Fruit fly (Drosophila melanogaster): ENCODE data around the gene Traf6.
A peak's percentile ranks its signal among the peaks of the same experiment; 100 is the strongest.

Gene Traf6

dm6 chrX:8115717-8116311 is 41.4 kb downstream of the Traf6 start, which contains the start of gene Gclc (continued):
- TF ChIP-seq Gug (GFP tag; IDR thresholded peaks at IDR 0.05) (no peak), otp (GFP tag; IDR thresholded peaks at IDR 0.05) (no peak), ase (GFP tag; IDR thresholded peaks at IDR 0.05) (no peak), CG8478 (optimal IDR thresholded peaks at IDR 0.05) (no peak), HLH54F (GFP tag; optimal IDR thresholded peaks at IDR 0.05) (no peak), pho (GFP tag; optimal IDR thresholded peaks at IDR 0.05) (no peak), Trl (optimal IDR thresholded peaks at IDR 0.05) (no peak), Trl (GFP tag; optimal IDR thresholded peaks at IDR 0.05) (no peak), zfh2 (GFP tag; optimal IDR thresholded peaks at IDR 0.05) (no peak), CG3847 (GFP tag; IDR thresholded peaks at IDR 0.05) (0 out of 2 replicates have a peak, but pooled peaks have one; percentile 30), CG16863 (GFP tag; optimal IDR thresholded peaks at IDR 0.05) (no peak), dm (GFP tag; optimal IDR thresholded peaks at IDR 0.05) (peak; percentile 81), eyg (GFP tag; optimal IDR thresholded peaks at IDR 0.05) (no peak), knrl (GFP tag; IDR thresholded peaks at IDR 0.05; ENCODE audit: partially characterized antibody) (peak; percentile 45; the same call in 2 of the 3 replicates), slbo (GFP tag; IDR thresholded peaks at IDR 0.05) (no peak), Hmr (GFP tag; optimal IDR thresholded peaks at IDR 0.05) (peak; percentile 50), CG10366 (GFP tag; IDR thresholded peaks at IDR 0.05) (no peak), CG14014 (GFP tag; IDR thresholded peaks at IDR 0.05) (no peak), MBD-R2 (GFP tag; IDR thresholded peaks at IDR 0.05) (no peak; the same call in 1 of the 2 replicates), CG16813 (GFP tag; IDR thresholded peaks at IDR 0.05; ENCODE audit: partially characterized antibody) (peak; percentile 29; the same call in 1 of the 3 replicates), CG7786 (GFP tag; optimal IDR thresholded peaks at IDR 0.05) (no peak), CrebB (tag; optimal IDR thresholded peaks at IDR 0.05) (no peak), ind (GFP tag; optimal IDR thresholded peaks at IDR 0.05) (no peak), ara (GFP tag; IDR thresholded peaks at IDR 0.05) (no peak), Gsc (GFP tag; IDR thresholded peaks at IDR 0.05) (no peak), CG15011 (GFP tag; optimal IDR thresholded peaks at IDR 0.05) (no peak), shn (GFP tag; optimal IDR thresholded peaks at IDR 0.05) (no peak), Lhr (GFP tag; optimal IDR thresholded peaks at IDR 0.05) (no peak), CG11093 (GFP tag; IDR thresholded peaks at IDR 0.05) (no peak), ab (GFP tag; optimal IDR thresholded peaks at IDR 0.05) (no peak), CG8359 (GFP tag; optimal IDR thresholded peaks at IDR 0.05; ENCODE audit: borderline replicate concordance) (no peak), Doc3 (GFP tag; IDR thresholded peaks at IDR 0.05; ENCODE audit: partially characterized antibody) (0 out of 3 replicates have a peak, but pooled peaks have one; percentile 35), dysf (GFP tag; IDR thresholded peaks at IDR 0.05) (no peak), CG7556 (GFP tag; optimal IDR thresholded peaks at IDR 0.05) (no peak), dmrt11E (tag; optimal IDR thresholded peaks at IDR 0.05) (no peak), nau (GFP tag; optimal IDR thresholded peaks at IDR 0.05) (peak; percentile 19), HmgD (GFP tag; optimal IDR thresholded peaks at IDR 0.05) (no peak), vnd (GFP tag; IDR thresholded peaks at IDR 0.05; ENCODE audit: partially characterized antibody) (no peak), ftz-f1 (GFP tag; optimal IDR thresholded peaks at IDR 0.05) (no peak), lola (GFP tag; optimal IDR thresholded peaks at IDR 0.05) (no peak), crp (GFP tag; optimal IDR thresholded peaks at IDR 0.05) (peak in 1 of 2 experiments; percentile 23), Six4 (GFP tag; optimal IDR thresholded peaks at IDR 0.05) (no peak), pita (GFP tag; optimal IDR thresholded peaks at IDR 0.05) (no peak), CG15514 (GFP tag; optimal IDR thresholded peaks at IDR 0.05) (peak; percentile 39), jing (GFP tag; optimal IDR thresholded peaks at IDR 0.05) (no peak), CG31388 (GFP tag; optimal IDR thresholded peaks at IDR 0.05) (no peak), crol (GFP tag; IDR thresholded peaks at IDR 0.05) (no peak), inv (GFP tag; IDR thresholded peaks at IDR 0.05; ENCODE audit: partially characterized antibody) (peak; percentile 20; the same call in 1 of the 2 replicates), twi (tag; optimal IDR thresholded peaks at IDR 0.05) (no peak), CG10267 (tag; optimal IDR thresholded peaks at IDR 0.05) (peak; percentile 36)

All from whole organism, embryonic.